Worm (Caenorhabditis elegans) whole organism, young adult: Measurements from ENCODE around the gene sup-35.
A peak's percentile ranks its signal among the peaks of the same experiment; 100 is the strongest.

Experiments
- B0035.1 ChIP-seq: sonication (generic microtip); optimal IDR thresholded peaks from 2 replicates; lab custom pipeline; 2016; ENCODE audit warnings: missing genetic modification characterization, mild to moderate bottlenecking, missing compliant biosample characterization, missing genotype, missing genetic modification reagents
- B0336.3 ChIP-seq: fragments of 200-800 bp; sonication (Bioruptor generic); IDR thresholded peaks from 2 replicates; pipeline ENCODE4 v1.3.6; 2022; ENCODE audit warnings: missing genetic modification characterization, missing compliant biosample characterization
- C06A6.2 ChIP-seq: fragments of 200-800 bp; sonication (Bioruptor generic); conservative IDR thresholded peaks from 2 replicates; pipeline ENCODE4 v1.3.6; 2022; ENCODE audit warnings: missing genetic modification characterization, missing compliant biosample characterization
- F10E7.11 ChIP-seq: sonication (generic microtip); optimal IDR thresholded peaks from 2 replicates; lab custom pipeline; 2017; ENCODE audit warnings: mild to moderate bottlenecking, missing genetic modification characterization, moderate library complexity, missing compliant biosample characterization
- F22D6.2 ChIP-seq: sonication (generic microtip); optimal IDR thresholded peaks from 2 replicates; lab custom pipeline; 2016; ENCODE audit warnings: mild to moderate bottlenecking, missing genetic modification characterization, missing compliant biosample characterization
- F52B5.7 ChIP-seq: sonication (generic microtip); optimal IDR thresholded peaks from 2 replicates; lab custom pipeline; 2016; ENCODE audit warnings: mild to moderate bottlenecking, missing genetic modification characterization, missing compliant biosample characterization
- K11D2.4 ChIP-seq: fragments of 200-800 bp; sonication (Bioruptor generic); IDR thresholded peaks from 2 replicates; pipeline ENCODE4 v1.3.6; 2022; ENCODE audit warnings: missing genetic modification reagents, missing genetic modification characterization, missing compliant biosample characterization
- K12H6.12 ChIP-seq: fragments of 200-800 bp; sonication (Bioruptor generic); optimal IDR thresholded peaks from 2 replicates; lab custom pipeline; 2018; ENCODE audit warnings: mild to moderate bottlenecking, missing genetic modification characterization, missing compliant biosample characterization
- Y53F4B.3 ChIP-seq: fragments of 200-800 bp; sonication (Bioruptor generic); IDR thresholded peaks from 2 replicates; pipeline ENCODE4 v1.3.6; 2022; ENCODE audit warnings: missing genetic modification reagents, missing genetic modification characterization, missing compliant biosample characterization
- Y53G8AR.9 ChIP-seq: fragments of 200-800 bp; sonication (Bioruptor generic); conservative IDR thresholded peaks from 2 replicates; pipeline ENCODE4 v1.3.6; 2022; ENCODE audit warnings: missing genetic modification reagents, missing genetic modification characterization, missing compliant biosample characterization
- Y56A3A.18 ChIP-seq: fragments of 200-800 bp; sonication (Bioruptor generic); IDR thresholded peaks from 2 replicates; pipeline ENCODE4 v1.3.6; 2022; ENCODE audit warnings: missing genetic modification reagents, missing genetic modification characterization, missing compliant biosample characterization
- Y67H2A.10 ChIP-seq: fragments of 200-800 bp; sonication (Bioruptor generic); conservative IDR thresholded peaks from 2 replicates; pipeline ENCODE4 v1.3.6; 2022; ENCODE audit warnings: missing genetic modification reagents, missing genetic modification characterization, missing compliant biosample characterization
- athp-1 ChIP-seq: sonication (generic microtip); optimal IDR thresholded peaks from 2 replicates; lab custom pipeline; 2017; ENCODE audit warnings: mild to moderate bottlenecking, missing genetic modification characterization, missing compliant biosample characterization
- bed-1 ChIP-seq: fragments of 200-800 bp; sonication (Bioruptor generic); IDR thresholded peaks from 2 replicates; pipeline ENCODE4 v1.3.6; 2022; ENCODE audit warnings: missing genetic modification reagents, missing genetic modification characterization, missing compliant biosample characterization
- bed-2 ChIP-seq: fragments of 200-800 bp; sonication (Bioruptor generic); IDR thresholded peaks from 2 replicates; pipeline ENCODE4 v1.3.6; 2022; ENCODE audit warnings: missing genetic modification reagents, missing genetic modification characterization, missing compliant biosample characterization
- cebp-2 ChIP-seq: fragments of 200-800 bp; sonication (Bioruptor generic); IDR thresholded peaks from 2 replicates; pipeline ENCODE4 v1.3.6; 2022; ENCODE audit warnings: missing genetic modification characterization, missing compliant biosample characterization
- ceh-100 ChIP-seq: fragments of 200-800 bp; sonication (Bioruptor generic); IDR thresholded peaks from 2 replicates; pipeline ENCODE4 v1.3.6; 2022; ENCODE audit warnings: missing genetic modification reagents, missing genetic modification characterization, missing compliant biosample characterization
- ceh-40 ChIP-seq: fragments of 200-800 bp; sonication (Bioruptor generic); IDR thresholded peaks from 2 replicates; pipeline ENCODE4 v1.3.6; 2022; ENCODE audit warnings: missing genetic modification characterization, missing compliant biosample characterization
- ceh-91 ChIP-seq: fragments of 200-800 bp; sonication (Bioruptor generic); IDR thresholded peaks from 2 replicates; pipeline ENCODE4 v1.3.6; 2022; ENCODE audit warnings: missing genetic modification reagents, missing genetic modification characterization, missing compliant biosample characterization
- chd-7 ChIP-seq: sonication (generic microtip); optimal IDR thresholded peaks from 2 replicates; lab custom pipeline; 2016; ENCODE audit warnings: mild to moderate bottlenecking, missing genetic modification characterization, moderate library complexity, missing compliant biosample characterization
- die-1 ChIP-seq: sonication (generic microtip); optimal IDR thresholded peaks from 2 replicates; lab custom pipeline; 2016; ENCODE audit warnings: missing genotype, mild to moderate bottlenecking, missing genetic modification characterization, missing compliant biosample characterization
- dox-1 ChIP-seq: fragments of 200-800 bp; sonication (Bioruptor generic); IDR thresholded peaks from 2 replicates; pipeline ENCODE4 v1.3.6; 2022; ENCODE audit warnings: missing genetic modification reagents, missing genetic modification characterization, missing compliant biosample characterization
- egrh-3 ChIP-seq: fragments of 200-800 bp; sonication (Bioruptor generic); IDR thresholded peaks from 2 replicates; pipeline ENCODE4 v1.3.6; 2022; ENCODE audit warnings: missing genetic modification reagents, missing genetic modification characterization, missing compliant biosample characterization
- ets-4 ChIP-seq: fragments of 200-800 bp; sonication (Bioruptor generic); optimal IDR thresholded peaks from 2 replicates; lab custom pipeline; 2018; ENCODE audit warnings: mild to moderate bottlenecking, missing genetic modification characterization, missing compliant biosample characterization
- hlh-26 ChIP-seq: fragments of 200-800 bp; sonication (Bioruptor generic); conservative IDR thresholded peaks from 2 replicates; pipeline ENCODE4 v1.3.6; 2022; ENCODE audit warnings: missing genetic modification reagents, missing genetic modification characterization, missing compliant biosample characterization
- hmg-20 ChIP-seq: fragments of 200-800 bp; sonication (Bioruptor generic); IDR thresholded peaks from 2 replicates; pipeline ENCODE4 v1.3.6; 2022; ENCODE audit warnings: missing genetic modification reagents, missing genetic modification characterization, missing compliant biosample characterization
- hsf-1 ChIP-seq: fragments of 200-800 bp; sonication (Bioruptor generic); IDR thresholded peaks from 2 replicates; pipeline ENCODE4 v1.3.6; 2022; ENCODE audit warnings: missing genetic modification reagents, missing genetic modification characterization, missing compliant biosample characterization
- let-526 ChIP-seq: fragments of 200-800 bp; sonication (Bioruptor generic); IDR thresholded peaks from 2 replicates; pipeline ENCODE4 v1.3.6; 2022; ENCODE audit warnings: missing genetic modification reagents, missing genetic modification characterization, missing compliant biosample characterization
- lin-54 ChIP-seq: fragments of 200-800 bp; sonication (Bioruptor generic); optimal IDR thresholded peaks from 2 replicates; lab custom pipeline; 2018; ENCODE audit warnings: mild to moderate bottlenecking, missing genetic modification characterization, missing compliant biosample characterization
- mel-28 ChIP-seq: sonication (generic microtip); optimal IDR thresholded peaks from 2 replicates; lab custom pipeline; 2016; ENCODE audit warnings: borderline replicate concordance, mild to moderate bottlenecking, missing genetic modification characterization, missing compliant biosample characterization
- mes-4 ChIP-seq: sonication (generic microtip); optimal IDR thresholded peaks from 2 replicates; lab custom pipeline; 2016; ENCODE audit warnings: missing genotype, missing genetic modification characterization, missing compliant biosample characterization
- nfya-1 ChIP-seq: sonication (generic microtip); optimal IDR thresholded peaks from 2 replicates; lab custom pipeline; 2017; ENCODE audit warnings: antibody characterized with exemption, missing compliant biosample characterization, missing genetic modification characterization, borderline replicate concordance; ENCODE audit not compliant: insufficient read depth
- nfyb-1 ChIP-seq: fragments of 200-800 bp; sonication (Bioruptor generic); IDR thresholded peaks from 2 replicates; pipeline ENCODE4 v1.3.6; 2022; ENCODE audit warnings: missing genetic modification reagents, missing genetic modification characterization, missing compliant biosample characterization
- nhr-80 ChIP-seq: sonication (generic microtip); optimal IDR thresholded peaks from 2 replicates; lab custom pipeline; 2016; ENCODE audit warnings: missing genetic modification characterization, missing compliant biosample characterization
- pha-4 ChIP-seq: fragments of 150-350 bp; sonication (generic microtip); optimal IDR thresholded peaks from 2 replicates; lab custom pipeline; 2014; ENCODE audit warnings: missing biosample characterization, missing genetic modification reagents, missing genetic modification characterization
- sdz-38 ChIP-seq: sonication (generic microtip); optimal IDR thresholded peaks from 2 replicates; lab custom pipeline; 2016; ENCODE audit warnings: missing genotype, missing genetic modification characterization, missing compliant biosample characterization
- sea-2 ChIP-seq: fragments of 200-800 bp; sonication (Bioruptor generic); IDR thresholded peaks from 2 replicates; pipeline ENCODE4 v1.3.6; 2022; ENCODE audit warnings: missing genetic modification characterization, missing compliant biosample characterization
- snpc-3.4 ChIP-seq: sonication (generic microtip); optimal IDR thresholded peaks from 2 replicates; lab custom pipeline; 2017; ENCODE audit warnings: missing genetic modification characterization, mild to moderate bottlenecking, missing compliant biosample characterization, antibody characterized with exemption, moderate library complexity, missing genotype, missing genetic modification reagents
- snpc-4 ChIP-seq, 5 experiments: fragments of 150-350 bp in 1 of 5; sonication (generic microtip) in 4 of 5; optimal IDR thresholded peaks; 2 replicates each; lab custom pipeline; 2014 to 2018; ENCODE audit warnings: missing genetic modification characterization in 5 of 5, missing biosample characterization in 3 of 5, antibody characterized with exemption in 2 of 5, mild to moderate bottlenecking in 2 of 5, missing compliant biosample characterization in 2 of 5, missing genotype in 2 of 5, moderate library complexity in 2 of 5, missing genetic modification reagents in 1 of 5
- somi-1 ChIP-seq: fragments of 200-800 bp; sonication (Bioruptor generic); optimal IDR thresholded peaks from 2 replicates; lab custom pipeline; 2018; ENCODE audit warnings: mild to moderate bottlenecking, missing genetic modification characterization, missing compliant biosample characterization
- tlf-1 ChIP-seq: fragments of 200-800 bp; sonication (Bioruptor generic); optimal IDR thresholded peaks from 2 replicates; lab custom pipeline; 2018; ENCODE audit warnings: mild to moderate bottlenecking, missing genetic modification characterization, missing compliant biosample characterization
- unc-62 ChIP-seq: fragments of 150-350 bp; optimal IDR thresholded peaks from 2 replicates; lab custom pipeline; 2014; ENCODE audit warnings: missing biosample characterization, missing genetic modification reagents, missing genetic modification characterization
- xnd-1 ChIP-seq: sonication (generic microtip); optimal IDR thresholded peaks from 2 replicates; lab custom pipeline; 2016; ENCODE audit warnings: missing genotype, missing genetic modification reagents, missing genetic modification characterization, missing compliant biosample characterization
- ztf-22 ChIP-seq: fragments of 200-800 bp; sonication (Bioruptor generic); optimal IDR thresholded peaks from 2 replicates; lab custom pipeline; 2018; ENCODE audit warnings: mild to moderate bottlenecking, missing genetic modification characterization, moderate library complexity, missing compliant biosample characterization
- ztf-3 ChIP-seq: fragments of 200-800 bp; sonication (Bioruptor generic); optimal IDR thresholded peaks from 2 replicates; lab custom pipeline; 2018; ENCODE audit warnings: mild to moderate bottlenecking, missing genetic modification characterization, missing compliant biosample characterization
- ztf-6 ChIP-seq: fragments of 200-800 bp; sonication (Bioruptor generic); IDR thresholded peaks from 2 replicates; pipeline ENCODE4 v1.3.6; 2022; ENCODE audit warnings: missing genetic modification reagents, missing genetic modification characterization, missing compliant biosample characterization

The sup-35 gene

ce11 chrIII:11090870-11091386 is 28.1 kb downstream of the sup-35 start (continued):
- peak; percentile 77 for TF ChIP-seq athp-1 (tag; lab: Kevin White, UChicago)
- TF ChIP-seq Y56A3A.18 (GFP tag; lab: Robert Waterston, UW): no peak
- TF ChIP-seq sea-2 (GFP tag; lab: Robert Waterston, UW): no peak
- no peak for TF ChIP-seq ets-4
- TF ChIP-seq hsf-1 (GFP tag; lab: Robert Waterston, UW): peak; percentile 88
- TF ChIP-seq nfyb-1 (GFP tag; lab: Robert Waterston, UW): peak; percentile 86
- 0 out of 2 replicates have a peak, but pooled peaks have one; percentile 66 for TF ChIP-seq cebp-2 (GFP tag; lab: Robert Waterston, UW)
- no peak for TF ChIP-seq nhr-80
- TF ChIP-seq egrh-3: peak; percentile 61; the same call in 1 of the 2 replicates
- no peak for TF ChIP-seq F22D6.2

ce11 chrIII:11090112-11090648 is 28.8 kb downstream of the sup-35 start:
- TF ChIP-seq somi-1 (GFP tag; lab: Kevin White, UChicago) (no peak), ztf-22 (GFP tag; lab: Kevin White, UChicago) (no peak), sdz-38 (no peak), bed-2 (GFP tag; lab: Robert Waterston, UW) (no peak), B0336.3 (GFP tag; lab: Robert Waterston, UW) (peak; percentile 64; the same call in 1 of the 2 replicates), ceh-91 (GFP tag; lab: Robert Waterston, UW) (no peak), Y67H2A.10 (GFP tag; lab: Robert Waterston, UW) (no peak), snpc-3.4 (tag; lab: Kevin White, UChicago) (peak; percentile 97), ztf-3 (peak; percentile 1), snpc-4 (GFP tag; optimal IDR thresholded peaks at IDR 0.05; lab: Kevin White, UChicago) (peak; percentile 94), snpc-4 (tag; optimal IDR thresholded peaks at IDR 0.05; lab: Kevin White, UChicago) (peak; percentile 96 to 99 (median 98)), bed-1 (GFP tag; lab: Robert Waterston, UW) (no peak), ztf-6 (GFP tag; lab: Robert Waterston, UW) (no peak), Y53F4B.3 (GFP tag; lab: Robert Waterston, UW) (no peak), pha-4 (tag; lab: Kevin White, UChicago) (no peak), die-1 (peak; percentile 43), dox-1 (peak; percentile 61), C06A6.2 (GFP tag; lab: Robert Waterston, UW) (peak; percentile 38; the same call in 1 of the 2 replicates), unc-62 (GFP tag; lab: Kevin White, UChicago) (no peak), let-526 (GFP tag; lab: Robert Waterston, UW) (no peak), ceh-40 (GFP tag; lab: Robert Waterston, UW) (peak; percentile 20; the same call in 1 of the 2 replicates), Y53G8AR.9 (GFP tag; lab: Robert Waterston, UW) (peak; percentile 54; the same call in 1 of the 2 replicates), nfya-1 (tag; lab: Kevin White, UChicago) (no peak), hmg-20 (GFP tag; lab: Robert Waterston, UW) (0 out of 2 replicates have a peak, but pooled peaks have one; percentile 47), mel-28 (tag; lab: Kevin White, UChicago) (peak; percentile 3), F52B5.7 (tag; lab: Kevin White, UChicago) (peak; percentile 82), F10E7.11 (tag; lab: Kevin White, UChicago) (peak; percentile 29), tlf-1 (GFP tag; lab: Kevin White, UChicago) (peak; percentile 62), chd-7 (tag; lab: Kevin White, UChicago) (peak; percentile 79), sea-2 (GFP tag; lab: Robert Waterston, UW) (no peak), hlh-26 (GFP tag; lab: Robert Waterston, UW) (no peak), K11D2.4 (no peak), B0035.1 (no peak), K12H6.12 (tag; lab: Kevin White, UChicago) (no peak), lin-54 (peak; percentile 32), mes-4 (tag; lab: Kevin White, UChicago) (peak; percentile 35), xnd-1 (peak; percentile 28), ceh-100 (peak; percentile 90)
